Worm (Caenorhabditis elegans) whole organism, early embryonic: Measurements from ENCODE around the gene pqn-2.

ENCODE experiments used
- F13C5.2 ChIP-seq: sonication (generic microtip); optimal IDR thresholded peaks from 2 replicates; lab custom pipeline; 2017; ENCODE audit warnings: mild to moderate bottlenecking, missing genetic modification characterization, inconsistent platforms, missing compliant biosample characterization
- aly-1 ChIP-seq: sonication (generic microtip); optimal IDR thresholded peaks from 2 replicates; lab custom pipeline; 2016; ENCODE audit warnings: missing genetic modification characterization, missing compliant biosample characterization
- ama-1 ChIP-seq: fragments of 150-350 bp; optimal IDR thresholded peaks from 2 replicates; lab custom pipeline; 2014
- ceh-13 ChIP-seq: fragments of 200-800 bp; sonication (Bioruptor generic); optimal IDR thresholded peaks from 2 replicates; lab custom pipeline; 2018; ENCODE audit warnings: mild to moderate bottlenecking, missing genetic modification characterization, missing compliant biosample characterization
- ceh-36 ChIP-seq: sonication (generic microtip); optimal IDR thresholded peaks from 2 replicates; lab custom pipeline; 2016; ENCODE audit warnings: missing genetic modification characterization, inconsistent platforms, missing compliant biosample characterization
- flt-1 ChIP-seq: fragments of 200-800 bp; sonication (Bioruptor generic); IDR thresholded peaks from 2 replicates; pipeline ENCODE4 v1.3.6; 2022; ENCODE audit warnings: missing genetic modification characterization, missing compliant biosample characterization
- hmbx-1 ChIP-seq: sonication (generic microtip); optimal IDR thresholded peaks from 2 replicates; lab custom pipeline; 2016; ENCODE audit warnings: mild to moderate bottlenecking, missing genetic modification characterization, missing compliant biosample characterization
- hmg-4 ChIP-seq: fragments of 200-800 bp; sonication (Bioruptor generic); optimal IDR thresholded peaks from 2 replicates; lab custom pipeline; 2018; ENCODE audit warnings: mild to moderate bottlenecking, missing genetic modification characterization, missing compliant biosample characterization
- pes-1 ChIP-seq: fragments of 200-800 bp; sonication (Bioruptor generic); IDR thresholded peaks from 2 replicates; pipeline ENCODE4 v1.3.6; 2022; ENCODE audit warnings: missing genetic modification reagents, missing genetic modification characterization, missing compliant biosample characterization
- scrt-1 ChIP-seq: fragments of 200-800 bp; sonication (Bioruptor generic); IDR thresholded peaks from 2 replicates; pipeline ENCODE4 v1.3.6; 2022; ENCODE audit warnings: missing genetic modification characterization, missing compliant biosample characterization
- sea-1 ChIP-seq: fragments of 200-800 bp; sonication (Bioruptor generic); conservative IDR thresholded peaks from 2 replicates; pipeline ENCODE4 v1.3.6; 2022; ENCODE audit warnings: missing genetic modification characterization, missing compliant biosample characterization
- tbx-37 ChIP-seq: fragments of 200-800 bp; sonication (Bioruptor generic); conservative IDR thresholded peaks from 2 replicates; pipeline ENCODE4 v1.3.6; 2022; ENCODE audit warnings: missing genetic modification reagents, missing genetic modification characterization, missing compliant biosample characterization
- tra-4 ChIP-seq: sonication (generic microtip); optimal IDR thresholded peaks from 2 replicates; lab custom pipeline; 2017; ENCODE audit warnings: missing genetic modification characterization, missing compliant biosample characterization

ce11 chrV:10428608-10429007 is 46.4 kb downstream of the pqn-2 start, which contains the start of gene tag-314:
- TF ChIP-seq ama-1 (lab: Kevin White, UChicago) = no peak
- no peak for TF ChIP-seq scrt-1
- TF ChIP-seq aly-1 (tag; lab: Kevin White, UChicago) = no peak
- TF ChIP-seq tbx-37 (GFP tag; lab: Robert Waterston, UW) = no peak
- TF ChIP-seq F13C5.2 (tag; lab: Kevin White, UChicago) = no peak
- TF ChIP-seq pes-1 = no peak
- TF ChIP-seq ceh-13 (GFP tag; lab: Kevin White, UChicago) = no peak
- no peak for TF ChIP-seq ceh-36 (tag; lab: Kevin White, UChicago)
- no peak for TF ChIP-seq flt-1 (GFP tag; lab: Robert Waterston, UW)
- no peak for TF ChIP-seq hmbx-1 (tag; lab: Kevin White, UChicago)
- TF ChIP-seq hmg-4 (GFP tag; lab: Kevin White, UChicago) = no peak
- no peak for TF ChIP-seq tra-4 (tag; lab: Kevin White, UChicago)
- no peak for TF ChIP-seq sea-1 (GFP tag; lab: Robert Waterston, UW)
